Worm (Caenorhabditis elegans): ENCODE data around the gene Y45F3A.9.

Y45F3A.9 gene

DNA sequence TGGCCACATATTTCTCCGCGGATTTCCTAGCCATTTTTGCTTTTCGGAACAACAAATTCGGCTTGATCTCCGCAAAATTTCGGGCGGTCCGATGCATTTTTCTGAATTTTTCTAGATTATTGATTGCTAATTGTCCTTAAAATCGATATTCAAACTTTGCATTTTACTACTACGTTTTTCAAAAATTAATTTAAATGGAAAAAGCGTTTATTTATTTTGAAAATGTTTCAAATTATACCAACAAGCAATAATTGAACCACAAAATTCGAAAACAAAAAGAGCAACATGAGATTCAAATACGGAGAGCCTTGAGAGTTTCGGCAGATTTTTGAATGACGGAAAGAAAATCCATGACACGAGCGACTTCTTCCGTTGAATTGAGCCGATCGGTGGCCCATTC, at the start of gene Y45F3A.9:
Gene Y45F3A.9, minus strand, starts transcription at position 101 of the 400 bp plus-strand sequence.
- TF ChIP-seq unc-62 (GFP tag; optimal IDR thresholded peaks at IDR 0.05), result no peak

DNA sequence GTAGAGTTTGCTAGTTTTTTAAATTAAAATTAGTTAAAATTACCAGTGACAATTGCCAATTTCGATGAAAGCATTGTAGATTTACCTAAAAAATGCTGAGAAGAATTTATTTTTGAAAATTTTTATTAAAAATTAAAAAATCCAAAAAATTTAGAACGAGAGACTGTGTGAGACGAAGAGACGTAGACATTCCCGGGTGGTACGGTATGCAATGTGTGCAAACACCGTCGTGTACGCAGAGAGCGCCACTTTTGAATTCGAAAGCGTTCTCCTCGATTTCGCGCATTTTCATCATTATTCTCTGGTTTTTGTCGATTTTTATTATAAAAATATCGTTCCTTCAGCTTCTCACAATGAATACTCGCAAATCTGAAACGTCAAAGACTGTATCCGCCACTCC, 47.8 kb upstream of the Y45F3A.9 start, which contains the start of the genes dhs-11 and orc-1:
Gene dhs-11, minus strand, starts transcription at position 85 of the 400 bp plus-strand sequence.
Gene orc-1, plus strand, starts transcription at position 349 of the 400 bp plus-strand sequence.
- TF ChIP-seq unc-62 (GFP tag; optimal IDR thresholded peaks at IDR 0.05), result no peak

DNA sequence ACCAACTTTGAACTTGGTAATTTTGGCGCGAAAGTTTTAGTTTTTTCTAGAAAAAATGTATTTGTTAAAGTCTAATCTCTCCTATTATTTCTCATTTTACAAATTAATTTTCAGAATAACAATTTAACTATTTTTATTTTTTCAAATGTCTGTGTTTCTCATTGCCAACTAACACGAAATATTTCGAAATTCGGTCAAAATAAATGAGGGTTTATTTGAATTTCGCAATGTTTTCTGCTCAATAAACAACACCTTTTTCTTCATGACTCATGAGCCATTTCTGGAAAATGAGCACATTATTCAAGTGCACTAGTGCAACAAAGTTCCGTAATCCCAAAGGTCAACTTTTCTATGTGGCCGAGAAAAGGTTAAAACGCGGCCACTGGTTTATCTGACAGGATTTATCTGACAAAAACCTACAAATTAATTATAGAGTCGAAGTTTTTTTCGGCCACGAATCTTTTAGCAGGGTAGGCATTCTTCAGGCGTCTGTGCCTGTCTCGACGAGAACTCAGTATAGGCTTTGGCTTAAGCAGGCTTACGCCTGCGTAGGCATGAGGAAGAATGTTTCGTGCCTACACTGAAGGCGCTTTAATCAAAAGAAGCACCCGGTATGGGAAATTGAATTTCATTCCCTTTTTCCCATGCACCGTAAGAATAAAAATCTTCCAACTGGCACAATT, 43.5 kb upstream of the Y45F3A.9 start, which contains the start of gene Y39A1A.27:
Gene Y39A1A.27, plus strand, starts transcription at position 633 of the 683 bp plus-strand sequence.
- TF ChIP-seq unc-62 (GFP tag; optimal IDR thresholded peaks at IDR 0.05), result no peak

DNA sequence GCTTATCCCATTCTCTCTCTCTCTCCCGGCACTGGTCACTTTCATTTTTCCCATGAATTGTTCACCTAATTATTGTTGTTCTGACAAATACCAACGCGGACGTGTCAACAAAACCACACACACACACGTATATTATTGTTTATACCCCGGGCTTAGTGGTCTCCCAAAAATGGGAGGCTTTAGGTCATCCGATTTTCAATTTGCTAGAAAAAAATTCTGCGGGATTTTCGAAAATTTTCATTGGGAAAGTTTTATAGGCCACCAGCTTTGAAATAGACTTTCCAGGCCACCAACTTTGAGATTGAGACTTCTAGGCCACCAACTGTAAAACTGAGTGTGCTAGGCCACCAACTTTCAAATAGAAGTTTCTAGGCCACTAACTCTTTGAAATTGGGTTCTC, 43.0 kb upstream of the Y45F3A.9 start:
- TF ChIP-seq unc-62 (GFP tag; optimal IDR thresholded peaks at IDR 0.05), result no peak

DNA sequence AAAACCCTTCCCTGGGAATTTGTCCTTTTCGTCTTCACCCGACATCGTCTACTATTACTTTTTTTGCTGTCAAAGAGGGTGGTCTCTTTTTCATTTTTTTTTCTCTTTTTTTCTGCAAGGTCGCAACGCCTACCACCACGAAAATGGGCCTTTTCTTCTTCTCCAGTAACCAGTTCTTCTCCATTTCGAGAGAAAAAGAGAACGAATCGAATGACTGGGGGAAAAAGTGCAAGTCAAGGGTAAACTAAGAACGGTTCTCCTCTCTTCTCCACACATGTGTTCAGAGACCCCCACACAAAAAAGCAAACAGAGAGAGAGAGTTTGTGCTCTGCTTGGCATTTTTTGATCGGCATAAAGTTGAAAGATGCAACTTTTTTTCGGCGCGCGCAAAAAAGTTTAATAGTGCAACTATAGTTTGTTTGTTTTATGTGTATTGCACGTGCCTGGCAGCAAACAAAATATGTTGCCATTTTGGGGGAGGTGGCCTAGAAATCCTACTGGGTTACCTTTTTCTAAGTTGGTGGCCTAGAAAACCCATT, 41.6 kb upstream of the Y45F3A.9 start:
- TF ChIP-seq unc-62 (GFP tag; optimal IDR thresholded peaks at IDR 0.05), result no peak

DNA sequence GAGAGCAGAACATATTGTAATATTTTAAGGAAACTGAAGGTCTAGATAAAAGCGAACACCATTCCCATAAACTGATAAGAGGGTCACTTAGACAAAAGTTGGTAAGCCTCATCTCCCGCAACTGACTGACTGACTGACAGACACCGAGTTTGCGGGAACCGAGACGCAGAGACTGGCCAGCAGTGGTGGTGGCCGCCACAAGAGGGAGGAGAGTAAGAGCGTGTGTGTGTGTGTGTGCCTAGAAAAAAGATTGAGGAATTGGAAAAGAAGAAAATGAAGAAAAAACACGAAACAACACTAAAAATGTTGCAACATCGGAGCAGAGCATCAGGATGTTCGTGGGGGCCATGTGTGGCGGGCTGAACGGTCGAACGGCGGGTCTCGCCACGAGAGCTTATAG, 39.6 kb upstream of the Y45F3A.9 start:
- no peak for TF ChIP-seq unc-62 (GFP tag; optimal IDR thresholded peaks at IDR 0.05)

DNA sequence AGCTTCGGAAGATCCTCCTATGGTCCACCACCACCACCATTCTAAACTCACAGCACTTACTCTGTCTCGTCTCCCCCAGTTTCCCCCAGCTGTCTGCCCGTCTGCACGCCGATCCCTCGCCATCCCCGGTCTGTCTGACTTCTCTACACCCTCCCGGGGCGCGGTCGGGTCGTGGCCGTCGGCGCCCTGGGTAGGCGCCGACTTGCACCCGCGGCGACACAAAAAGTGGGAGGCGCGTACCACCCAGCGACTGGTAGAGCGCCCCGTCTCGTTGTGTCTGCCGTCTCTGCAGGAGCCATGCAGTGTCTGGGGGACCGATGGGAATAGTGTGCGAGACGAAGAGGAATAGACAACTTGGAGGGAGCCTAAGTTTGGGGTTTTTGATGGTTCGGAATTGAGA, 39.1 kb upstream of the Y45F3A.9 start:
- TF ChIP-seq unc-62 (GFP tag; optimal IDR thresholded peaks at IDR 0.05), result no peak

DNA sequence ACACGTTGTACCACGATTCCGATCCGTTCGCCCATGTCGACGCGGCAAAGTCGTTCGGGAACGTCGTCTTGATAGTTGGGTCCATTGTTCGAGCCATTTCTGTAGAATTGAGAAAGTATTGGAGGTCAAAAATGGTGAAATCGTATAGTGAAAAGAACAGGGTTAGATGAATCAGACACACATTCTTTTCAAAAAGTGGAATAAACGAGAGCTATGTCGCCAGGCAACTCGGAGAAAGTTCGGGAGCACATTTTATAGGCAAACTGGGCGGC, 38.4 kb upstream of the Y45F3A.9 start, which contains the start of gene Y39A1A.9:
Gene Y39A1A.9, minus strand, starts transcription at position 99 of the 272 bp plus-strand sequence.
- no peak for TF ChIP-seq unc-62 (GFP tag; optimal IDR thresholded peaks at IDR 0.05)

DNA sequence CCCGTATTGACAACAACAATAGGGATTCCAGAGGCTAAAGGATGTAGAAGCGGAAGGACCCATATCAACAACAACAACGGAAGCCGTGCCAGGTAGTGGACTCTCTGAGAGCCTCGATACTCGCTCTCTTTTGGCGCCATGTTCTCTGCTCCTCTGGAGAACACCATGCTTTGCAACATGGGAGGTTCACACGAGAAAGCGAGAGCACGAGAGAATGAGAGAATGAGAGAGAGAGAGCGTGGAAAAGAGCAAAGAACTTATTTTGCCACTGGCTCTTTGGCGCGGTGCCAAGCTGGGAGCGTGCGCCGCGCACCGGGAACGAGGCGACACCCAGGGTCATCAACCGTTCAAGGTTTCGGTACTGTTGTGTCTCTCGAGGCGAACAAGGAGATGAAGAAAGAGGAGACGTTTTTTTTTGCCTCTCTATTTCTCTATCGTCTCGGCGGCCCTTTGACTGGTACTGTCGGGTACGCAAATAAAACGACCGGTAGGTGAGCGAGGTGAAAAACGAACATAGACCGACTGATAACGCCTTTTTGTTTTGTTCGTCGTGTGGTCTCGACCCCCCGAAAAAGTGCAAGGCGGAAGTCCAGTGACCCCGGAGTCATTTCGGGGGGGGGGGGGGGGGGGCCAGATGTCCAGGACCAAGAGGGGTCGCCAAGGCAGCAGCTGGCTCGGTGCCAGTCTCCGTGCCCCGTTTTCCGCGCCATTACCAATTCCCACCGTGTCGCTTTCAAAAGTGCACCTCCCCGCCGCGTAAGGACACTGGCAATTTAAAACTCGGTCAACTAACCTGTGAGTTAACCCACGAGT, 37.8 kb upstream of the Y45F3A.9 start, which contains the start of gene Y39A1A.10:
Gene Y39A1A.10, plus strand, starts transcription at position 139 of the 813 bp plus-strand sequence.
- no peak for TF ChIP-seq unc-62 (GFP tag; optimal IDR thresholded peaks at IDR 0.05)

DNA sequence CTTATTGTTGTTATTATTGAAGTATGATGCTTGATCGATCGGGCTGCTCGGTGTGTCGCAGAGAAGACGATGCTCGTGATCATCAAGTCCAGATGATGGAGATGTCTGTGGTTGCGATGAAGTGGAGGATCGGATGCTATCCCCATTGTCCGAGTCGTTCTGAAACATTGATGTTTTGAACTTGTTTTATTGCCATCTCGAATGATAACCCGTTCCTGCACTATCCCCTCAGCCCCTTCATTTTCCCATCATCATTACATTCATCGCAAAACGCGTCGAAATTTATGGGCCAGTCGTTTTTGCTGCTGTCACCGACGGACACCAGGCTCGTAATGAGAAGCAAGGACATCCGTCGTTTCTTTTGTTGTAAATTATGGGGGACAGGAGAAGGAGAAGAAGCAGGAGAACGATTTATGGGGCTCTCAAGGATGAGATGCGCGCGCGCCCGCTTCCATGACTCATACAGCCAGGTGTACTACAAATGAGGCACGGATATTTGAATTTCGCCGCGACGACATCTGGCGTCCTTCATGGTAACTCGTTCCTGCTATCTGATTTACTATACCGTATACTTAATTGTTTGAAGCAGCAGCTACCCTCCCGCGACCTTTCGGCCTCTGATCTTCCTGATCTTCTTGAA, 37.0 kb upstream of the Y45F3A.9 start:
- TF ChIP-seq unc-62 (GFP tag; optimal IDR thresholded peaks at IDR 0.05), result no peak

DNA sequence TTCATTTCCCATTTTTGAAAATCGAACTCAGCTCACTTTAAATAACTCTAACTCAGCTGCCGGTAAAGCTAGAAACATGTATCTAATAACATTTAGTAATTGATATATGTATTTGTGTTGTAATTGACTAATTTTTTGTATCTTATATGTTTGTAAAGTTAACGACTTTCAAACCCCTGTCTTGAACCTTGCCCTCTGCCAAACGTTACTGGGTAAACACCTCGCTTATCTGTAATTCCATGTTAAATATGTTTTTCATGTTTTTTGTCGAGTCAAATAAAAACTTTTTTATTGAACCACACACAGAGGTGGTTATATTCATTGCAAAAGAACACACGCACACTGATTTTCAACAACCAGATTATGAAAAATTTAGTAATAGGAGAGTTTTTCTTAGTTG, 34.8 kb upstream of the Y45F3A.9 start:
- TF ChIP-seq unc-62 (GFP tag; optimal IDR thresholded peaks at IDR 0.05), result no peak

DNA sequence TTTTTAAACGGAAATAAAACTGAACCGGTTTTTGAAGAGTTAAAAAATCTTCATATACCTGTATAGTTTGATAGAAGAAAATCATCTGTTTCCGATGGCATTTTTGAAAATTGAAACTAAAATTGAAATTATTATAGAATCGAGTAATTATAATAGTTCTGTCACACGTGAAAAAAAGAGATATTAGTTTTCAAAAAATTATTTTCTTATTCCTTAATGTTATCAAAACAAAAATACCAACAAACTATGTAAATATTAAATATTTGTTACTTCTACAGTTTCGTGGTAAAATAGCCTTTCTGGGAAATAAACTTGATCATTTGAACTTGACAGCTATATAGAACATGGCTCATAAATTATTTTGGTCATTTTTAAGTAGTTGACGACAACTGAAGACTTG, 34.1 kb upstream of the Y45F3A.9 start, which contains the start of gene swt-4:
Gene swt-4, minus strand, starts transcription at position 101 of the 400 bp plus-strand sequence.
- no peak for TF ChIP-seq unc-62 (GFP tag; optimal IDR thresholded peaks at IDR 0.05)

DNA sequence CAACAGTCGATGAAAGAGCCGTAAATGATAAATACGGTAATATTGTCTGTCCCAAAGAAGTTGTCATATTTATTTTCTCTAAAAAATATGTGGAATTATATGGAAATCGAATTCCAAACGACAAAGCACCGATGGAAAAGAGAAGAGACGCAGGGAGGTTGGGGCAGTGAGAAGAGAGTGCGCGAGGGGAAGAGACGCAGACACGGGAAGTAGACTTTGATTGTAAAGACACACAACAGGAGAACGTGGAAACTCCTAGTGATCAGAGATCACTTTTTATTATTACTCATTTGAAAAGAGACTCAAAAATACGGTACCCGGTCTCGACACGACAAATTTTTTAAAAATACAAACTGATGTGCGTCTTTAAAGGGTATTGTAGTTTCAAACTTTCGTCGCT, 33.4 kb upstream of the Y45F3A.9 start:
- TF ChIP-seq unc-62 (GFP tag; optimal IDR thresholded peaks at IDR 0.05), result no peak

DNA sequence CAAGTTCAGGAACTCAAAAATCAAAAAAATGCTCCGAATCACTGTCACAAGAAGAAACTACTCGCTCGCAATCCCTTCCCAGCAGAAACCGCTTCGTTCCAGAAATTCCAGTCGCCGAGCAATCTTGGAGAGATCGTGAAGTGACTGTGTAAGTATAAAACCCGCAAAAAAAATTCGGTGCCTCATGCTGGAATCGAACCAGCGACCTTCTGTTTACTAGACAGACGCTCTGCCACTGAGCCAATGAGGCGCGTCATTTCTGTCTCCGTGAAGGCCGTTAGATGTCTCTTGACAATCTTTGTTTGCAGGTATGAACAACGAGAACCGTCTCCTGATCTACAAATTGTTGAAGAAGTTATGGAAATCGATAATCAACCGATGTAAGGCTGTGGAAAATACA, 29.6 kb upstream of the Y45F3A.9 start:
- no peak for TF ChIP-seq unc-62 (GFP tag; optimal IDR thresholded peaks at IDR 0.05)

DNA sequence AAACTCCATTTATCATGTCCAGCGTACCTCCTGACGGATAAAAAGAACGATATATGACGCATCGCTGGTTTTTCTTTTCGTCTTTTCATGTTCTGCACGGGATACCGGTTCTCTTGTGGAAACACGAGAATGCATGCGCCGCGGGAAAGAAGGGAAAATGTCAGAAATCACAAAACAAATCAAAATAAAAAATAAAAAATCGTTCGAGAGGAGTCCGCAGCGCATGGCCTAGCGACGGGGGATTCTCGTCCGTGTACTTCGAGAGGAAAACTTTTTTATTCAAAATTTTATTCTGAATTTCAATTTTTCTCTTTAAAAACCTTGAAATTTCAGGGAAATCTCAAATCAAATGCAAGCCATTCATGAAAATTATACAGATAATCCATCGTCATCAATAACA, 26.2 kb upstream of the Y45F3A.9 start, which contains the start of the genes lron-10 and hpr-9:
Gene lron-10, minus strand, starts transcription at position 162 of the 400 bp plus-strand sequence.
Gene hpr-9, plus strand, starts transcription at position 344 of the 400 bp plus-strand sequence.
- no peak for TF ChIP-seq unc-62 (GFP tag; optimal IDR thresholded peaks at IDR 0.05)

DNA sequence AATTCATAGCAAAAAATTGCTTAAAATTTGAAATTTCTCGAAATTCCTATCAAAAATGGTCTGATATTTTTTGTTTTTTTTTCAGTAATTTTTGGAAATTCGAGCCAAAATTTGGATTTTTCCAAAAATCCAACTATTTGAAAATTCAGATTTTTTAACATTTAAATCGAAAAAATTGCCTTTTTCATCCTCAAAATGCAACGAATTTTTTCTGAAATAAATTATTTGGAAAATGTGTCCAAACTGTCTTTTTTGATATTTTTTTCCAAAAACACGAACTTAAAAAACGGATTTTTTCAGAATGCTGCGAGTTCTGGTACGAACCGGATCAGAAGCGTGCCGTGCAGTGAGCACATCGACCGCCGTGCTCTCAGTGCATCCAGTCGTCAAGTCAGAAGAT, 20.2 kb upstream of the Y45F3A.9 start, which contains the start of gene mrpl-22:
Gene mrpl-22, plus strand, starts transcription at position 301 of the 400 bp plus-strand sequence.
- TF ChIP-seq unc-62 (GFP tag; optimal IDR thresholded peaks at IDR 0.05), result no peak
